Worm (Caenorhabditis elegans) whole organism, L3 larva: ENCODE measurements around the gene dpf-4.

Experiments
- ZK546.5 ChIP-seq: sonication (generic microtip); optimal IDR thresholded peaks from 2 replicates; lab custom pipeline; 2017; ENCODE audit warnings: missing biosample characterization, missing genetic modification characterization
- fkh-10 ChIP-seq: sonication (generic microtip); optimal IDR thresholded peaks from 2 replicates; lab custom pipeline; 2017; ENCODE audit warnings: missing biosample characterization, missing genetic modification reagents, missing genetic modification characterization
- unc-39 ChIP-seq: sonication (generic microtip); optimal IDR thresholded peaks from 4 replicates; lab custom pipeline; 2017; ENCODE audit warnings: missing biosample characterization, missing genetic modification characterization

- TF ChIP-seq unc-39 (tag; lab: Kevin White, UChicago) (no peak), fkh-10 (no peak), ZK546.5 (tag; lab: Kevin White, UChicago) (no peak)
These were observed 16.2 kb upstream of the dpf-4 start for ce11 chrIII:5842920-5843319.
